Fruit fly (Drosophila melanogaster) whole organism, embryonic: ENCODE measurements around the gene UQCR-Q.

Experiments used
- Bgb ChIP-seq: fragments of 200-800 bp; sonication (Bioruptor generic); IDR thresholded peaks from 2 replicates; pipeline ENCODE4 v1.3.6; 2022; ENCODE audit warnings: missing biosample characterization, missing genetic modification characterization; ENCODE audit not compliant: partially characterized antibody
- CG10462 ChIP-seq: fragments of 200-800 bp; sonication (Bioruptor generic); optimal IDR thresholded peaks from 2 replicates; lab custom pipeline; 2016; ENCODE audit warnings: missing biosample characterization, missing genetic modification characterization
- CG11456 ChIP-seq: fragments of 200-800 bp; sonication (Bioruptor generic); IDR thresholded peaks from 3 replicates; pipeline ENCODE4 v1.3.6; 2022; ENCODE audit warnings: missing biosample characterization, missing genetic modification characterization
- CG11504 ChIP-seq: fragments of 200-800 bp; sonication (Bioruptor generic); optimal IDR thresholded peaks from 3 replicates; lab custom pipeline; 2019; ENCODE audit warnings: missing biosample characterization, mild to moderate bottlenecking, missing genetic modification characterization, moderate library complexity
- CG12659 ChIP-seq: fragments of 200-800 bp; sonication (Bioruptor generic); optimal IDR thresholded peaks from 3 replicates; lab custom pipeline; 2017; ENCODE audit warnings: mild to moderate bottlenecking, missing biosample characterization, missing genetic modification reagents, missing genetic modification characterization
- CG12769 ChIP-seq: fragments of 200-800 bp; sonication (Bioruptor generic); optimal IDR thresholded peaks from 2 replicates; lab custom pipeline; 2019; ENCODE audit warnings: missing biosample characterization, mild to moderate bottlenecking, missing genetic modification characterization, moderate library complexity
- CG13287 ChIP-seq: fragments of 200-800 bp; sonication (Bioruptor generic); IDR thresholded peaks from 2 replicates; pipeline ENCODE4 v1.3.6; 2022; ENCODE audit warnings: missing biosample characterization, missing genetic modification characterization; ENCODE audit not compliant: partially characterized antibody
- CG14050 ChIP-seq: fragments of 200-800 bp; sonication (Bioruptor generic); IDR thresholded peaks from 3 replicates; pipeline ENCODE4 v1.3.6; 2022; ENCODE audit warnings: missing biosample characterization, missing genetic modification characterization
- CG14860 ChIP-seq: fragments of 200-800 bp; sonication (Bioruptor generic); IDR thresholded peaks from 3 replicates; pipeline ENCODE4 v1.3.6; 2022; ENCODE audit warnings: missing biosample characterization, missing genetic modification characterization; ENCODE audit not compliant: partially characterized antibody
- CG15514 ChIP-seq: fragments of 200-800 bp; sonication (Bioruptor generic); optimal IDR thresholded peaks from 3 replicates; lab custom pipeline; 2017; ENCODE audit warnings: missing biosample characterization, missing genetic modification characterization, mild to moderate bottlenecking, moderate library complexity, missing genetic modification reagents
- CG1603 ChIP-seq: fragments of 200-800 bp; sonication (Bioruptor generic); optimal IDR thresholded peaks from 2 replicates; lab custom pipeline; 2019; ENCODE audit warnings: missing biosample characterization, mild to moderate bottlenecking, missing genetic modification characterization, moderate library complexity
- CG2199 ChIP-seq: fragments of 200-800 bp; sonication (Bioruptor generic); IDR thresholded peaks from 3 replicates; pipeline ENCODE4 v1.3.6; 2022; ENCODE audit warnings: missing biosample characterization, missing genetic modification characterization
- CG2875 ChIP-seq: fragments of 200-800 bp; sonication (Bioruptor generic); optimal IDR thresholded peaks from 2 replicates; lab custom pipeline; 2017; ENCODE audit warnings: missing biosample characterization, mild to moderate bottlenecking, missing genetic modification characterization, missing genetic modification reagents
- CG34422 ChIP-seq: fragments of 200-800 bp; sonication (Bioruptor generic); IDR thresholded peaks from 3 replicates; pipeline ENCODE4 v1.3.6; 2022; ENCODE audit warnings: missing biosample characterization, missing genetic modification characterization
- CG3726 ChIP-seq: fragments of 200-800 bp; sonication (Bioruptor generic); IDR thresholded peaks from 3 replicates; pipeline ENCODE4, ENCODE4 v1.3.6; 2022; ENCODE audit warnings: missing biosample characterization, missing genetic modification characterization
- CG3995 ChIP-seq: fragments of 200-800 bp; sonication (Bioruptor generic); optimal IDR thresholded peaks from 3 replicates; lab custom pipeline; 2016; ENCODE audit warnings: missing biosample characterization, missing genetic modification characterization
- CG4854 ChIP-seq: fragments of 200-800 bp; sonication (Bioruptor generic); optimal IDR thresholded peaks from 2 replicates; lab custom pipeline; 2016; ENCODE audit warnings: missing biosample characterization, missing genetic modification characterization, inconsistent platforms
- CG8281 ChIP-seq: fragments of 200-800 bp; sonication (Bioruptor generic); optimal IDR thresholded peaks from 2 replicates; lab custom pipeline; 2018; ENCODE audit warnings: missing biosample characterization, mild to moderate bottlenecking, missing genetic modification characterization, moderate library complexity
- CG8290 ChIP-seq, 3 experiments: fragments of 200-800 bp; sonication (Bioruptor generic); optimal IDR thresholded peaks; 2 replicates each; lab custom pipeline; 2016 to 2019; ENCODE audit warnings: missing biosample characterization in 3 of 3, missing genetic modification characterization in 3 of 3, mild to moderate bottlenecking in 2 of 3, moderate library complexity in 1 of 3
- D19A ChIP-seq: fragments of 200-800 bp; optimal IDR thresholded peaks from 3 replicates; lab custom pipeline; 2019; ENCODE audit warnings: missing biosample characterization, mild to moderate bottlenecking, missing genetic modification characterization, moderate library complexity
- Deaf1 ChIP-seq: fragments of 200-800 bp; optimal IDR thresholded peaks from 3 replicates; lab custom pipeline; 2019; ENCODE audit warnings: missing biosample characterization, mild to moderate bottlenecking, missing genetic modification characterization, moderate library complexity
- Drgx ChIP-seq: fragments of 200-800 bp; sonication (Bioruptor generic); IDR thresholded peaks from 2 replicates; pipeline ENCODE4 v1.3.6; 2022; ENCODE audit warnings: missing biosample characterization, missing genetic modification characterization
- Fer1 ChIP-seq: fragments of 200-800 bp; sonication (Bioruptor generic); optimal IDR thresholded peaks from 2 replicates; lab custom pipeline; 2017; ENCODE audit warnings: missing biosample characterization, mild to moderate bottlenecking, missing genetic modification characterization
- HLH3B ChIP-seq: fragments of 200-800 bp; sonication (Bioruptor generic); IDR thresholded peaks from 2 replicates; pipeline ENCODE4 v1.3.6; 2022; ENCODE audit warnings: missing biosample characterization, missing genetic modification characterization
- Jarid2 ChIP-seq: fragments of 200-800 bp; sonication (Bioruptor generic); optimal IDR thresholded peaks from 3 replicates; lab custom pipeline; 2017; ENCODE audit warnings: mild to moderate bottlenecking, missing biosample characterization, missing genetic modification reagents, missing genetic modification characterization
- MBD-R2 ChIP-seq: fragments of 200-800 bp; sonication (Bioruptor generic); IDR thresholded peaks from 2 replicates; pipeline ENCODE4 v1.3.6; 2022; ENCODE audit warnings: missing biosample characterization, missing genetic modification characterization
- Med ChIP-seq: fragments of 200-800 bp; sonication (Bioruptor generic); peaks from one replicate; lab custom pipeline; 2016; ENCODE audit warnings: missing biosample characterization, missing genetic modification characterization, mild to moderate bottlenecking, inconsistent platforms, moderate library complexity
- Opbp ChIP-seq: fragments of 200-800 bp; sonication (Bioruptor generic); IDR thresholded peaks from 3 replicates; pipeline ENCODE4 v1.3.6; 2022; ENCODE audit warnings: missing biosample characterization, missing genetic modification characterization; ENCODE audit not compliant: partially characterized antibody
- Xbp1 ChIP-seq: fragments of 200-800 bp; sonication (Bioruptor generic); optimal IDR thresholded peaks from 3 replicates; lab custom pipeline; 2016; ENCODE audit warnings: missing biosample characterization, mild to moderate bottlenecking, missing genetic modification characterization
- amos ChIP-seq: fragments of 200-800 bp; sonication (Bioruptor generic); IDR thresholded peaks from 2 replicates; pipeline ENCODE4 v1.3.6; 2022; ENCODE audit warnings: missing biosample characterization, missing genetic modification characterization; ENCODE audit not compliant: partially characterized antibody
- ato ChIP-seq: fragments of 200-800 bp; sonication (Bioruptor generic); IDR thresholded peaks from 2 replicates; pipeline ENCODE4 v1.3.6; 2022; ENCODE audit warnings: missing biosample characterization, missing genetic modification characterization; ENCODE audit not compliant: partially characterized antibody
- ci ChIP-seq: fragments of 200-800 bp; sonication (Bioruptor generic); IDR thresholded peaks from 3 replicates; pipeline ENCODE4 v1.3.6; 2022; ENCODE audit warnings: missing biosample characterization, missing genetic modification characterization
- dati ChIP-seq: fragments of 200-800 bp; sonication (Bioruptor generic); IDR thresholded peaks from 2 replicates; pipeline ENCODE4 v1.3.6; 2022; ENCODE audit warnings: missing biosample characterization, missing genetic modification characterization
- ems ChIP-seq: fragments of 200-800 bp; sonication (Bioruptor generic); optimal IDR thresholded peaks from 3 replicates; lab custom pipeline; 2016; ENCODE audit warnings: missing biosample characterization, missing genetic modification characterization
- gfzf ChIP-seq: fragments of 200-800 bp; sonication (Bioruptor generic); optimal IDR thresholded peaks from 2 replicates; lab custom pipeline; 2016; ENCODE audit warnings: missing biosample characterization, mild to moderate bottlenecking, missing genetic modification characterization, moderate library complexity
- nerfin-1 ChIP-seq: fragments of 200-800 bp; sonication (Bioruptor generic); optimal IDR thresholded peaks from 3 replicates; lab custom pipeline; 2019; ENCODE audit warnings: missing biosample characterization, mild to moderate bottlenecking, missing genetic modification characterization, moderate library complexity
- nerfin-2 ChIP-seq: fragments of 200-800 bp; sonication (Bioruptor generic); IDR thresholded peaks from 2 replicates; pipeline ENCODE4 v1.3.6; 2022; ENCODE audit warnings: missing biosample characterization, missing genetic modification characterization; ENCODE audit not compliant: partially characterized antibody
- nom ChIP-seq: fragments of 200-800 bp; sonication (Bioruptor generic); optimal IDR thresholded peaks from 2 replicates; lab custom pipeline; 2017; ENCODE audit warnings: missing biosample characterization, missing genetic modification characterization, mild to moderate bottlenecking, moderate library complexity, missing genetic modification reagents
- pzg ChIP-seq: fragments of 200-800 bp; sonication (Bioruptor generic); optimal IDR thresholded peaks from 3 replicates; lab custom pipeline; 2018; ENCODE audit warnings: missing biosample characterization, mild to moderate bottlenecking, missing genetic modification characterization, moderate library complexity
- ranshi ChIP-seq: fragments of 200-800 bp; sonication (Bioruptor generic); IDR thresholded peaks from 2 replicates; pipeline ENCODE4 v1.3.6; 2022; ENCODE audit warnings: missing biosample characterization, missing genetic modification characterization
- salm ChIP-seq: fragments of 200-800 bp; sonication (Bioruptor generic); optimal IDR thresholded peaks from 2 replicates; lab custom pipeline; 2018; ENCODE audit warnings: missing biosample characterization, mild to moderate bottlenecking, missing genetic modification characterization
- sima ChIP-seq: fragments of 200-800 bp; sonication (Bioruptor generic); optimal IDR thresholded peaks from 2 replicates; lab custom pipeline; 2016; ENCODE audit warnings: missing biosample characterization, missing genetic modification characterization
- slou ChIP-seq: fragments of 200-800 bp; sonication (Bioruptor generic); optimal IDR thresholded peaks from 3 replicates; lab custom pipeline; 2016; ENCODE audit warnings: missing biosample characterization, missing genetic modification characterization
- stwl ChIP-seq: fragments of 200-800 bp; sonication (Bioruptor generic); optimal IDR thresholded peaks from 3 replicates; lab custom pipeline; 2018; ENCODE audit warnings: missing biosample characterization, mild to moderate bottlenecking, missing genetic modification characterization, moderate library complexity
- vvl ChIP-seq: fragments of 200-800 bp; sonication (Bioruptor generic); IDR thresholded peaks from 2 replicates; pipeline ENCODE4 v1.3.6; 2022; ENCODE audit warnings: missing biosample characterization, missing genetic modification characterization
- zfh1 ChIP-seq: fragments of 200-800 bp; sonication (Bioruptor generic); IDR thresholded peaks from 3 replicates; pipeline ENCODE4 v1.3.6; 2022; ENCODE audit warnings: missing biosample characterization, missing genetic modification characterization

The UQCR-Q gene

DNA sequence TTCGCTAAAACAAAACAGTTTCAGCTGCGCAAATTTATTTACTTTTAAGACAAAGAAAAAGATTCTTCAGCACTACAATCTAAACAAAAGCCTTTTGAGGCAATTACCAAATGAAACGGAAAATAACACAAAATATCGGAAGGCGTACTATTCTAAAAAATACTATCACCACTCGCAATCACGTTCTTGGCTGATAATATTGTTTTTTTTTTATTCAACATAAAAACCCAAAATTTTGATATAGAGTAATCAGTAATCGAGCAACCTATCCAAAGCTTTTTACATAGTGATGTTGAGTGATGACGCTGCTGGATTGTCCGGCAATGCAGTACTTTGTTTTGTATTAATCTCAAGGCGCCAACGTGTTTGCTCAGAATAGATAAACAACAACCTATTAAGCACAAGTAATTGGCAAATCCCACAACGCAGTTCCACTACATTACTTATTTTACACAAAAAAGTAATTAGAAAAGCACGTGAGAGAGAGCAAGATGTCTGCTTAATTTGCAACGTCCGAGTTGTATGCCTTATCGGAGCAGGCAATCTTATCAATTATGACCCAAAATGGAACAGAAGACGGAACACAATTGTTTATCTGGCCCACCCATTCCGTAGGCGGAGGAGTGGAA is 43.5 kb upstream of the UQCR-Q start (continued):
- TF ChIP-seq CG13287 (GFP tag; lab: Robert Waterston, UW) (no peak), CG2199 (no peak), Drgx (GFP tag; lab: Robert Waterston, UW) (no peak), slou (no peak), CG14860 (no peak), Xbp1 (no peak), zfh1 (GFP tag; lab: Robert Waterston, UW) (no peak), CG12659 (GFP tag; lab: Kevin White, UChicago) (no peak)
- TF ChIP-seq, all 482 proteins: peak for 46

DNA sequence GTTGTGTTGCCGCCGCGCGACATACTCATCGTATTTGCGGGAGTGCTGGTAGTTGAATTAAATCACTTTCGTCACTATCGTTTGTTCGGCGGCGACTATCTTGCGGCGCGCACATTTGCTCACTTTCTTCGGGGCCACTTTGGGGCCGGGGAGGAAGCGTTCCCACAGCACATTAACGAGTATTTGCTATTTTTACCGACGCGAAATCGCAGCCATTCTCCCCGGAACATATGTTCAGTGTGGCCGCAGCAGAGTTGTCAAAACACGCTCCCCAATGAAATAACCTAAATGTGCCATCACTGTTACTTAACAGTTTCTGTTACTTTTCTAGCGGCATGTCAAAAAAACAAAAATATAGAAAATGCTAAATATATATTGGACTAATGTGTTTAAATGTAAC is 41.6 kb upstream of the UQCR-Q start, which contains the start of gene frc:
TSS of gene frc (minus strand) at position 244 of the 400 bp plus-strand sequence.
- TF ChIP-seq pzg (GFP tag; lab: Kevin White, UChicago) (peak; percentile 56), CG12769 (tag; lab: Kevin White, UChicago) (peak; percentile 89), Med (GFP tag; lab: Kevin White, UChicago) (peak; percentile 73), ranshi (GFP tag; lab: Robert Waterston, UW) (peak; percentile 7; the same call in 1 of the 2 replicates), Deaf1 (peak; percentile 18), amos (GFP tag; lab: Robert Waterston, UW) (0 out of 2 replicates have a peak, but pooled peaks have one; percentile 26), gfzf (GFP tag; lab: Kevin White, UChicago) (peak; percentile 82), sima (GFP tag; lab: Kevin White, UChicago) (no peak), nerfin-1 (tag; lab: Kevin White, UChicago) (no peak), Bgb (GFP tag; lab: Robert Waterston, UW) (peak; percentile 40; the same call in 1 of the 2 replicates), Opbp (0 out of 3 replicates have a peak, but pooled peaks have one; percentile 42), CG10462 (GFP tag; lab: Kevin White, UChicago) (no peak), Drgx (GFP tag; lab: Robert Waterston, UW) (0 out of 2 replicates have a peak, but pooled peaks have one; percentile 28), CG3726 (GFP tag; lab: Robert Waterston, UW) (no peak), stwl (tag; lab: Kevin White, UChicago) (peak; percentile 8), D19A (tag; lab: Kevin White, UChicago) (no peak), CG11504 (tag; lab: Kevin White, UChicago) (no peak), ato (GFP tag; lab: Robert Waterston, UW) (0 out of 2 replicates have a peak, but pooled peaks have one; percentile 14), CG2875 (GFP tag; lab: Kevin White, UChicago) (no peak), CG1603 (peak; percentile 5), nerfin-2 (peak; percentile 41; the same call in 1 of the 2 replicates), CG8281 (no peak), Jarid2 (GFP tag; lab: Kevin White, UChicago) (peak; percentile 29), CG14050 (GFP tag; lab: Robert Waterston, UW) (no peak), ems (GFP tag; lab: Kevin White, UChicago) (no peak), HLH3B (no peak), CG8290 (GFP tag; optimal IDR thresholded peaks at IDR 0.05; lab: Kevin White, UChicago) (no peak), CG8290 (tag; optimal IDR thresholded peaks at IDR 0.05; lab: Kevin White, UChicago) (peak in 1 of 2 experiments; percentile 51), vvl (GFP tag; lab: Robert Waterston, UW) (peak; percentile 53), Fer1 (no peak), CG34422 (peak; percentile 66; the same call in 1 of the 3 replicates), CG4854 (GFP tag; lab: Kevin White, UChicago) (no peak), dati (GFP tag; lab: Robert Waterston, UW) (no peak), CG15514 (GFP tag; lab: Kevin White, UChicago) (peak; percentile 35), CG3995 (GFP tag; lab: Kevin White, UChicago) (peak; percentile 80), salm (no peak), nom (GFP tag; lab: Kevin White, UChicago) (peak; percentile 38), CG11456 (GFP tag; lab: Robert Waterston, UW) (no peak), MBD-R2 (GFP tag; lab: Robert Waterston, UW) (peak; percentile 65), ci (GFP tag; lab: Robert Waterston, UW) (peak; percentile 32; the same call in 1 of the 3 replicates)
